1 fruit fly cellular context compared by ENCODE assay signal in the genomic region with DNA sequence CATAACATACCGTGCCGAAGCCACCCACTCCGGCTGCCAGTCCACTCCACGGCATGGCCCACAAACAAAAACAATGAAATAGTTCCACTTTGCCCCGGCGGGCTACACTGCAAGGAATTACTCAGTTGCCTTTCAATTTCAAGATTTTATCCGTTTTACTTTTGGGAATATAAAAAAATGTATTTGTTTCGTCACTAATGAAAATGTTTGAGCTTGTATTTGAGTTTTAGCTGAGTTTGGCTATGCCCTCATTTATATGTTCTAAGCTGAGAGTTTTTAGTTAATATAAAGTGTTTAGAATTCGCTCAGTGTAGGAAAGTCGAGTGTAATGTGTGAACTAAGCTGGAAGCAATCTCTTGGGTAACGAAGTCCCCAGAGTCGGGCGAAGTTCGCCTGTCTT.
TF ChIP-seq lines count a peak whose summit lies in the region.

No protein-coding gene starts in this region.

TF ChIP-seq in whole organism, embryonic, 481 proteins besides CTCF, POLR2A, EP300 and RAD21 (continued from another document):
- TF ChIP-seq Rfx (GFP tag; IDR thresholded peaks at IDR 0.05; lab: Robert Waterston, UW), result peak; percentile 52
- peak; percentile 62 for TF ChIP-seq unpg (GFP tag; optimal IDR thresholded peaks at IDR 0.05; lab: Kevin White, UChicago)
- TF ChIP-seq scrt (GFP tag; optimal IDR thresholded peaks at IDR 0.05; lab: Kevin White, UChicago), result peak; percentile 45
- TF ChIP-seq en (GFP tag; optimal IDR thresholded peaks at IDR 0.05; lab: Kevin White, UChicago), result peak; percentile 20
- peak; percentile 6 for TF ChIP-seq ewg (GFP tag; optimal IDR thresholded peaks at IDR 0.05; lab: Kevin White, UChicago)
- TF ChIP-seq chif (GFP tag; optimal IDR thresholded peaks at IDR 0.05; lab: Kevin White, UChicago), result peak; percentile 17 to 20
- no peak for TF ChIP-seq vnd (GFP tag; IDR thresholded peaks at IDR 0.05; lab: Robert Waterston, UW; ENCODE audit: partially characterized antibody)
- peak; percentile 2 for TF ChIP-seq Max (GFP tag; optimal IDR thresholded peaks at IDR 0.05; lab: Kevin White, UChicago)
- TF ChIP-seq BtbVII (GFP tag; optimal IDR thresholded peaks at IDR 0.05; lab: Kevin White, UChicago), result peak; percentile 45
- TF ChIP-seq CG2678 (tag; optimal IDR thresholded peaks at IDR 0.05; lab: Kevin White, UChicago), result peak; percentile 71
- no peak for TF ChIP-seq CG12744 (GFP tag; optimal IDR thresholded peaks at IDR 0.05; lab: Kevin White, UChicago)
- peak; percentile 74 for TF ChIP-seq gem (tag; optimal IDR thresholded peaks at IDR 0.05; lab: Kevin White, UChicago)
- TF ChIP-seq Trl (optimal IDR thresholded peaks at IDR 0.05; lab: Kevin White, UChicago), result no peak
- peak; percentile 16 for TF ChIP-seq Trl (GFP tag; optimal IDR thresholded peaks at IDR 0.05; lab: Kevin White, UChicago)
- peak; percentile 63 for TF ChIP-seq CG7839 (tag; optimal IDR thresholded peaks at IDR 0.05; lab: Kevin White, UChicago)
- TF ChIP-seq jigr1 (GFP tag; IDR thresholded peaks at IDR 0.05; lab: Robert Waterston, UW), result no peak
- no peak for TF ChIP-seq ash1 (GFP tag; optimal IDR thresholded peaks at IDR 0.05; lab: Kevin White, UChicago)
- peak; percentile 37 for TF ChIP-seq bcd (GFP tag; optimal IDR thresholded peaks at IDR 0.05; lab: Kevin White, UChicago)
- peak; percentile 12 for TF ChIP-seq nmo (GFP tag; optimal IDR thresholded peaks at IDR 0.05; lab: Kevin White, UChicago)
- TF ChIP-seq Sin3A (optimal IDR thresholded peaks at IDR 0.05; lab: Kevin White, UChicago), result no peak
- no peak for TF ChIP-seq cato (GFP tag; optimal IDR thresholded peaks at IDR 0.05; lab: Kevin White, UChicago; ENCODE audit: borderline replicate concordance)
- peak; percentile 68 for TF ChIP-seq Sox102F (GFP tag; optimal IDR thresholded peaks at IDR 0.05; lab: Kevin White, UChicago)
- peak; percentile 69 for TF ChIP-seq dmrt99B (tag; optimal IDR thresholded peaks at IDR 0.05; lab: Kevin White, UChicago)
- TF ChIP-seq schlank (tag; optimal IDR thresholded peaks at IDR 0.05; lab: Kevin White, UChicago), result no peak
- TF ChIP-seq CG8359 (GFP tag; optimal IDR thresholded peaks at IDR 0.05; lab: Kevin White, UChicago; ENCODE audit: borderline replicate concordance), result no peak
- peak; percentile 19 for TF ChIP-seq CG10267 (tag; optimal IDR thresholded peaks at IDR 0.05; lab: Kevin White, UChicago)
- peak; percentile 30 for TF ChIP-seq CG4854 (GFP tag; optimal IDR thresholded peaks at IDR 0.05; lab: Kevin White, UChicago)
- TF ChIP-seq Ssrp (tag; optimal IDR thresholded peaks at IDR 0.05; lab: Kevin White, UChicago), result peak; percentile 26
- TF ChIP-seq vvl (GFP tag; IDR thresholded peaks at IDR 0.05; lab: Robert Waterston, UW), result 0 out of 2 replicates have a peak, but pooled peaks have one; percentile 20
- peak; percentile 36 for TF ChIP-seq Antp (GFP tag; optimal IDR thresholded peaks at IDR 0.05; lab: Kevin White, UChicago)
- TF ChIP-seq CG3065 (GFP tag; optimal IDR thresholded peaks at IDR 0.05; lab: Kevin White, UChicago), result no peak
- peak; percentile 48 for TF ChIP-seq ind (GFP tag; optimal IDR thresholded peaks at IDR 0.05; lab: Kevin White, UChicago)
- TF ChIP-seq CG13296 (GFP tag; optimal IDR thresholded peaks at IDR 0.05; lab: Kevin White, UChicago), result peak; percentile 7
- no peak for TF ChIP-seq CG10979 (tag; optimal IDR thresholded peaks at IDR 0.05; lab: Kevin White, UChicago)
- no peak for TF ChIP-seq CG4617 (GFP tag; optimal IDR thresholded peaks at IDR 0.05; lab: Kevin White, UChicago; ENCODE audit: borderline replicate concordance)
- TF ChIP-seq tup (GFP tag; optimal IDR thresholded peaks at IDR 0.05; lab: Kevin White, UChicago), result no peak
- no peak for TF ChIP-seq wek (GFP tag; optimal IDR thresholded peaks at IDR 0.05; lab: Kevin White, UChicago)
- TF ChIP-seq nerfin-1 (tag; optimal IDR thresholded peaks at IDR 0.05; lab: Kevin White, UChicago), result peak; percentile 7
- TF ChIP-seq Scr (GFP tag; IDR thresholded peaks at IDR 0.05; lab: Robert Waterston, UW; ENCODE audit: partially characterized antibody), result no peak
- TF ChIP-seq tin (GFP tag; optimal IDR thresholded peaks at IDR 0.05; lab: Kevin White, UChicago), result peak; percentile 28
- no peak for TF ChIP-seq bsh (GFP tag; optimal IDR thresholded peaks at IDR 0.05; lab: Kevin White, UChicago)
- TF ChIP-seq CG34422 (GFP tag; IDR thresholded peaks at IDR 0.05; lab: Robert Waterston, UW), result peak; percentile 53; the same call in 1 of the 3 replicates
- peak; percentile 24; the same call in 1 of the 3 replicates for TF ChIP-seq CG11560 (tag; IDR thresholded peaks at IDR 0.05; lab: Robert Waterston, UW)
- peak; percentile 62 for TF ChIP-seq CG2712 (tag; optimal IDR thresholded peaks at IDR 0.05; lab: Kevin White, UChicago)
- peak; percentile 16 for TF ChIP-seq CG12659 (GFP tag; optimal IDR thresholded peaks at IDR 0.05; lab: Kevin White, UChicago)
- TF ChIP-seq CG13424 (tag; optimal IDR thresholded peaks at IDR 0.05; lab: Kevin White, UChicago), result peak; percentile 52
- TF ChIP-seq gsb (GFP tag; IDR thresholded peaks at IDR 0.05; lab: Robert Waterston, UW), result no peak
- peak; percentile 27 for TF ChIP-seq zfh2 (GFP tag; optimal IDR thresholded peaks at IDR 0.05; lab: Kevin White, UChicago)
- peak; percentile 55 for TF ChIP-seq slbo (GFP tag; IDR thresholded peaks at IDR 0.05; lab: Robert Waterston, UW)
- TF ChIP-seq pan (optimal IDR thresholded peaks at IDR 0.05; lab: Kevin White, UChicago), result no peak
- peak in 1 of 2 experiments; percentile 65 for TF ChIP-seq pan (GFP tag; optimal IDR thresholded peaks at IDR 0.05 in 1 of 2, IDR thresholded peaks at IDR 0.05 in 1 of 2)
- TF ChIP-seq CG3281 (GFP tag; optimal IDR thresholded peaks at IDR 0.05; lab: Kevin White, UChicago), result peak; percentile 41
- TF ChIP-seq crc (GFP tag; optimal IDR thresholded peaks at IDR 0.05; lab: Kevin White, UChicago), result peak; percentile 28
- peak; percentile 10 for TF ChIP-seq NK7.1 (GFP tag; optimal IDR thresholded peaks at IDR 0.05; lab: Kevin White, UChicago)
- TF ChIP-seq Dek (tag; optimal IDR thresholded peaks at IDR 0.05; lab: Kevin White, UChicago), result peak; percentile 14
- TF ChIP-seq Fer3 (tag; optimal IDR thresholded peaks at IDR 0.05; lab: Kevin White, UChicago), result peak; percentile 45
- TF ChIP-seq cad (GFP tag; optimal IDR thresholded peaks at IDR 0.05; lab: Kevin White, UChicago), result no peak
- peak; percentile 65 for TF ChIP-seq row (GFP tag; IDR thresholded peaks at IDR 0.05; lab: Robert Waterston, UW)
- TF ChIP-seq CG8924 (tag; optimal IDR thresholded peaks at IDR 0.05; lab: Kevin White, UChicago), result peak; percentile 30
- TF ChIP-seq Meics (GFP tag; optimal IDR thresholded peaks at IDR 0.05; lab: Kevin White, UChicago), result peak; percentile 74
- TF ChIP-seq stwl (tag; optimal IDR thresholded peaks at IDR 0.05; lab: Kevin White, UChicago), result no peak
- TF ChIP-seq fd96Cb (tag; optimal IDR thresholded peaks at IDR 0.05; lab: Kevin White, UChicago), result peak; percentile 45
- TF ChIP-seq CG18476 (GFP tag; optimal IDR thresholded peaks at IDR 0.05; lab: Kevin White, UChicago), result peak; percentile 37
- peak; percentile 30 for TF ChIP-seq Camta (GFP tag; optimal IDR thresholded peaks at IDR 0.05; lab: Kevin White, UChicago)
- no peak for TF ChIP-seq grn (GFP tag; optimal IDR thresholded peaks at IDR 0.05; lab: Kevin White, UChicago)
- TF ChIP-seq CG32532 (GFP tag; IDR thresholded peaks at IDR 0.05; lab: Robert Waterston, UW), result no peak
- no peak for TF ChIP-seq Chrac-16 (GFP tag; optimal IDR thresholded peaks at IDR 0.05; lab: Kevin White, UChicago)
- peak; percentile 36; the same call in 1 of the 2 replicates for TF ChIP-seq CG14014 (GFP tag; IDR thresholded peaks at IDR 0.05; lab: Robert Waterston, UW)
- TF ChIP-seq CG6254 (GFP tag; optimal IDR thresholded peaks at IDR 0.05; lab: Kevin White, UChicago), result peak; percentile 11
- peak; percentile 53 for TF ChIP-seq Hand (GFP tag; optimal IDR thresholded peaks at IDR 0.05; lab: Kevin White, UChicago)
- TF ChIP-seq Oli (tag; optimal IDR thresholded peaks at IDR 0.05; lab: Kevin White, UChicago), result peak; percentile 47
- peak; percentile 55 for TF ChIP-seq CG30403 (GFP tag; optimal IDR thresholded peaks at IDR 0.05; lab: Kevin White, UChicago)
- TF ChIP-seq ttk (GFP tag; IDR thresholded peaks at IDR 0.05; lab: Robert Waterston, UW), result peak; percentile 45; the same call in 1 of the 2 replicates
- TF ChIP-seq gcm (GFP tag; optimal IDR thresholded peaks at IDR 0.05; lab: Kevin White, UChicago), result no peak
- TF ChIP-seq CG17829 (tag; optimal IDR thresholded peaks at IDR 0.05; lab: Kevin White, UChicago), result no peak
- 0 out of 2 replicates have a peak, but pooled peaks have one; percentile 8 for TF ChIP-seq CG11247 (GFP tag; IDR thresholded peaks at IDR 0.05; lab: Robert Waterston, UW)
- peak; percentile 29 for TF ChIP-seq nau (GFP tag; optimal IDR thresholded peaks at IDR 0.05; lab: Kevin White, UChicago)
- TF ChIP-seq pum (GFP tag; optimal IDR thresholded peaks at IDR 0.05; lab: Kevin White, UChicago), result no peak
- peak; percentile 18 for TF ChIP-seq emc (GFP tag; optimal IDR thresholded peaks at IDR 0.05; lab: Kevin White, UChicago)
- TF ChIP-seq HLH54F (GFP tag; optimal IDR thresholded peaks at IDR 0.05; lab: Kevin White, UChicago), result peak; percentile 20
- no peak for TF ChIP-seq maf-S (GFP tag; optimal IDR thresholded peaks at IDR 0.05; lab: Kevin White, UChicago)
- peak; percentile 14 for TF ChIP-seq CG10209 (GFP tag; optimal IDR thresholded peaks at IDR 0.05; lab: Kevin White, UChicago)
- peak; percentile 79 for TF ChIP-seq CG18599 (GFP tag; optimal IDR thresholded peaks at IDR 0.05; lab: Kevin White, UChicago)
- TF ChIP-seq Hr78 (GFP tag; optimal IDR thresholded peaks at IDR 0.05; lab: Kevin White, UChicago), result peak in 1 of 2 experiments; percentile 25
- TF ChIP-seq Ptx1 (GFP tag; IDR thresholded peaks at IDR 0.05; lab: Robert Waterston, UW), result peak; percentile 64
- TF ChIP-seq CG6854 (GFP tag; optimal IDR thresholded peaks at IDR 0.05; lab: Kevin White, UChicago), result peak; percentile 15
- no peak for TF ChIP-seq dan (GFP tag; IDR thresholded peaks at IDR 0.05; lab: Robert Waterston, UW)
- no peak for TF ChIP-seq fru (optimal IDR thresholded peaks at IDR 0.05; lab: Kevin White, UChicago)
- peak; percentile 20 for TF ChIP-seq org-1 (GFP tag; optimal IDR thresholded peaks at IDR 0.05; lab: Kevin White, UChicago)
- no peak for TF ChIP-seq CG5180 (GFP tag; optimal IDR thresholded peaks at IDR 0.05; lab: Kevin White, UChicago)
- peak; percentile 1 for TF ChIP-seq NC2β (GFP tag; optimal IDR thresholded peaks at IDR 0.05; lab: Kevin White, UChicago)
- TF ChIP-seq Asciz (GFP tag; optimal IDR thresholded peaks at IDR 0.05; lab: Kevin White, UChicago), result peak; percentile 37
- no peak; the same call in 1 of the 2 replicates for TF ChIP-seq Atf6 (GFP tag; IDR thresholded peaks at IDR 0.05; lab: Robert Waterston, UW)
- TF ChIP-seq ci (GFP tag; IDR thresholded peaks at IDR 0.05; lab: Robert Waterston, UW), result peak; percentile 44; the same call in 1 of the 3 replicates
- peak; percentile 24 for TF ChIP-seq CG9727 (GFP tag; optimal IDR thresholded peaks at IDR 0.05; lab: Kevin White, UChicago)
- TF ChIP-seq CG17802 (tag; optimal IDR thresholded peaks at IDR 0.05; lab: Kevin White, UChicago), result peak; percentile 5
- peak; percentile 72 for TF ChIP-seq CG11504 (tag; optimal IDR thresholded peaks at IDR 0.05; lab: Kevin White, UChicago)
- no peak for TF ChIP-seq gcm2 (GFP tag; optimal IDR thresholded peaks at IDR 0.05; lab: Kevin White, UChicago)
- peak; percentile 48 for TF ChIP-seq CG9609 (GFP tag; optimal IDR thresholded peaks at IDR 0.05; lab: Kevin White, UChicago)
- peak; percentile 39 for TF ChIP-seq CG9817 (tag; optimal IDR thresholded peaks at IDR 0.05; lab: Kevin White, UChicago)
- TF ChIP-seq tgo (GFP tag; IDR thresholded peaks at IDR 0.05; lab: Robert Waterston, UW), result peak; percentile 53; the same call in 2 of the 3 replicates
- no peak for TF ChIP-seq prd (optimal IDR thresholded peaks at IDR 0.05; lab: Kevin White, UChicago)
- peak; percentile 42; the same call in 1 of the 3 replicates for TF ChIP-seq prd (GFP tag; IDR thresholded peaks at IDR 0.05; lab: Robert Waterston, UW)
